Fruit fly (Drosophila melanogaster): ENCODE results near the gene CG7987.

DNA sequence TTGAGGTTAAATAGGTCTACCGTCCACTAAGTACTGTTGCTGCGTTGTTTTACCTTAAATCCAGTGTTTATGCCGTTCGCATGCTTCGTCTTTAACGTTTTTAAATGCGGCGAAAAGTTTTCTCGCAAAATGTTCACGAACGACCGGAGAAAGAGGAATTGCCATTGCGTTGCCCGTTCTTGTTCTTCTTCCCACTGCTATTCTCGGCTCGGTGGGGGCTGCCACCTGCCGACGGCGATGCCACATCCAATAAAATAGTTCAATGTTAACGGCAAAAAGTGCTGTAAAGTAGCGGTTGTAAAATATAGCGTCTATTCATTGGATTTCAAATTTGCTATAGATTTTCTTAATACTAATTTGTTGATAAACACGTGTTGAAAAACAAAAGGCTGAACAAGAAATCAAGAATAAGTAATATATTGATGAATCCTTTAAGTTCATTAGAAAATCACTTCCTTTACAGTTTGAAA, at the start of gene CG7987:
- peak; percentile 7 for TF ChIP-seq Hr83 (GFP tag; optimal IDR thresholded peaks at IDR 0.05; ENCODE audit: poor library complexity, severe bottlenecking)
- TF ChIP-seq CG32264 (GFP tag; optimal IDR thresholded peaks at IDR 0.05): no peak
- no peak for TF ChIP-seq pan (optimal IDR thresholded peaks at IDR 0.05)
- TF ChIP-seq usp (GFP tag; optimal IDR thresholded peaks at IDR 0.05): no peak
- no peak for TF ChIP-seq br (GFP tag; optimal IDR thresholded peaks at IDR 0.05)
- peak; percentile 36 for TF ChIP-seq h (GFP tag; optimal IDR thresholded peaks at IDR 0.05)
- TF ChIP-seq Rel (GFP tag; optimal IDR thresholded peaks at IDR 0.05): no peak
- TF ChIP-seq Rel (tag; optimal IDR thresholded peaks at IDR 0.05): no peak
- TF ChIP-seq OdsH (GFP tag; optimal IDR thresholded peaks at IDR 0.05): no peak
- no peak for TF ChIP-seq CrebA (GFP tag; optimal IDR thresholded peaks at IDR 0.05; ENCODE audit: borderline replicate concordance)
- TF ChIP-seq Sp1 (GFP tag; optimal IDR thresholded peaks at IDR 0.05): no peak
- TF ChIP-seq psq (GFP tag; optimal IDR thresholded peaks at IDR 0.05): peak; percentile 95
- TF ChIP-seq HLH106 (tag; optimal IDR thresholded peaks at IDR 0.05): no peak
- no peak for TF ChIP-seq Dif (GFP tag; optimal IDR thresholded peaks at IDR 0.05; ENCODE audit: partially characterized antibody)
- no peak for TF ChIP-seq Hr78 (GFP tag; optimal IDR thresholded peaks at IDR 0.05)
